Fruit fly (Drosophila melanogaster): ENCODE data around the gene smog.

The smog gene

DNA sequence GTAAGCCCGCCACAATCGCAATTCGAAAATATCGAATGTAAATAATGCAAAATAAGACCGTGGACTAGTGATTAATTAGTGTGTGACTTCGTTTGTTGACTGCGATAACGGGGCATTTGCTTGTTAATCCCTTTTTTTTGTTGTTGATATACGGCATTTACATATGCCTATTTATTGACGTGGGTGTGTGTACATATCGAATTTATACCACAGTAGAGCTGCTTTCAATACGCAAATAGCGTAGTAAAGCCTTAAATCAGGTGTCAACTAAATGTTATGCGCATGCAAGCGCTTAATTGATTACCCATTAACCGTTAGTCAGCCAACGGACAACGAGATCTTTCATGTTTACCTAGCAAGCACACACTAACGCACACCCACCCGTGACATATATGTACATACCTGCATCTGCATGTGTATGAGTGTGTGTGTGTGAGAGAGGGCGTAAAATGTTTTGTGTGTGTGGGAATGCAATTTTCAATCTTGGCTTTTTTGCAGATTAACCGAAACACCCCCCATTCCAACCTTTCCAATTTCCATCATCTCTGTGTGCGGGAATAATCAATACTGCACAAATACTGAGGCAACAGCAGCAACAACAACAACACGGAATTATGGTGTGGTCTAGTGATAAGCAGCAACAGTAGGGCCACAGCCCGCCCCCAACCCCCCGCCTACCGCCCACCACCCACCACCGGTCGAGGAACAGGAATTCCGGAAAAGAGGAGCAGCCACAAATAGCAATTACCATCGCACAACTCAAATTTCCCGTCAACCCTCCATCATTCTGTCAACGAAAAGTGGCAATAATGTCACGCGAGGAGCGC lies 14.0 kb upstream of the smog start:
- TF ChIP-seq Hr4 (GFP tag; optimal IDR thresholded peaks at IDR 0.05) (no peak), CG11902 (GFP tag; optimal IDR thresholded peaks at IDR 0.05) (no peak), CG6276 (GFP tag; optimal IDR thresholded peaks at IDR 0.05) (no peak), fkh (GFP tag; optimal IDR thresholded peaks at IDR 0.05) (peak; percentile 79), svp (GFP tag) (peak; percentile 78), CG7368 (GFP tag; optimal IDR thresholded peaks at IDR 0.05) (no peak)

DNA sequence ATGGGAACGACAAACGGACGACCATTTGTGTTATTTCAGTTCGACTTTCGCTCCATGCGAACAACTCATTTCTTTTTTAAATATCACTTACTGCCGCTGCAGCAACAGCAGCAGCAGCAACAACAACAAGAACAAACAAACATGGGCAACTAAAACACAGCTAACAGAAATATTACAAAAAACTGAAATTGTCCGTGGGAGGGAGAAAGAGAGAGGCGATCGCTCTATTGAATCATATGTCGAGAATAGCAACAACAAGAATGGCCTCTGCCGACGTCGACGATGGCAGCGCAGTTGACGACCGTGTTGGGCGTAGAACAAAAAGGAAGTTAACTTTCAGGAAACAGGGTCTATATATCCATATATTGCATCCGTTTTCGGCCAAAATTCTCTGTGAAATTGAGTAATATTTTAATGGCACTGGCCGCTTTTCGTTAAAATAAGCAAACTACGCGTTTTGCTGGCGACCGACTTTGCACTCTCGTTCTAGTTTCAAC lies 6.0 kb upstream of the smog start:
- TF ChIP-seq fkh (GFP tag; optimal IDR thresholded peaks at IDR 0.05) (peak; percentile 35), CG15336 (GFP tag; IDR thresholded peaks at IDR 0.05) (0 out of 2 replicates have a peak, but pooled peaks have one; percentile 10), CG6792 (GFP tag; optimal IDR thresholded peaks at IDR 0.05) (no peak), vri (GFP tag; optimal IDR thresholded peaks at IDR 0.05) (peak; percentile 57)

DNA sequence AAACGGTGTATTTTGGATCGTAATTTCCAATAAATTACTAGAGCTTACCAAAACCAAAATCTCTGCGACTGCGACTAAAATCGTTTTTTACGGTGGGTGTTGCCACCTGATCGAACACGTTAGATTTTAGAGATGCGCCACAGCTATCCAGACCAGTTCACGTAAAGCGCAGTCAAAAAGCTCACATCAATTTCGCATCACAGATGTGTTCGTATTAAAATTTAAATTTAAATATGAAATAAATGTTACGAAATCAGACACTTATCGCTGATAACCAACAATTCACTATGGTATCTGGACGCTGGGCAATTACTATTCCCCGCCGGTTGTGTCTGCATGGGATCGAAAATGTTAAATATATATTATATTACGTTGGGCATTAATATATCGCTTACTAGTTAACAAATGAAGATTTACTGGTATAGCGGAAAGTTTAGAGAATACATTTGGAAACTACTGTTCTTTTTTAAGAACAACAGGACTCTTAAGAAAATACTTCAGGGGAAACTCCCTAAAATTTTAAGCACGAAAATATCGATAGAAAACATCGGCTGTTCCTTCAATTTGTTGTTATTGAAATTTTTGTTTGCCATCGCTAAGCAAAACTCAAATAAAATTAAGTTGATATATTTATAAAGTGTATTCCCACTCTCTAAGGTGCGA lies 5.3 kb upstream of the smog start, which contains the start of the genes mxt and CG11927:
Gene mxt, minus strand, starts transcription at position 105 of the 663 bp plus-strand sequence.
Gene CG11927, plus strand, starts transcription at position 576 of the 663 bp plus-strand sequence.
- TF ChIP-seq Sox15 (GFP tag; optimal IDR thresholded peaks at IDR 0.05) (peak; percentile 9), esn (GFP tag; optimal IDR thresholded peaks at IDR 0.05) (peak; percentile 59), cyc (GFP tag; optimal IDR thresholded peaks at IDR 0.05) (peak; percentile 37), CG16779 (tag; optimal IDR thresholded peaks at IDR 0.05) (no peak), OdsH (GFP tag; optimal IDR thresholded peaks at IDR 0.05) (peak; percentile 49), Eip78C (GFP tag) (peak; percentile 74), dsx (GFP tag; optimal IDR thresholded peaks at IDR 0.05; ENCODE audit: poor library complexity, severe bottlenecking) (no peak), Eip93F (GFP tag; optimal IDR thresholded peaks at IDR 0.05) (peak; percentile 60), CG3032 (tag; optimal IDR thresholded peaks at IDR 0.05) (peak; percentile 17), lz (GFP tag; optimal IDR thresholded peaks at IDR 0.05) (peak; percentile 44), Hr39 (GFP tag; optimal IDR thresholded peaks at IDR 0.05) (peak; percentile 47), CG1621 (tag; optimal IDR thresholded peaks at IDR 0.05) (no peak), CG31627 (GFP tag; optimal IDR thresholded peaks at IDR 0.05) (peak; percentile 54), CG4318 (GFP tag; optimal IDR thresholded peaks at IDR 0.05) (no peak)

DNA sequence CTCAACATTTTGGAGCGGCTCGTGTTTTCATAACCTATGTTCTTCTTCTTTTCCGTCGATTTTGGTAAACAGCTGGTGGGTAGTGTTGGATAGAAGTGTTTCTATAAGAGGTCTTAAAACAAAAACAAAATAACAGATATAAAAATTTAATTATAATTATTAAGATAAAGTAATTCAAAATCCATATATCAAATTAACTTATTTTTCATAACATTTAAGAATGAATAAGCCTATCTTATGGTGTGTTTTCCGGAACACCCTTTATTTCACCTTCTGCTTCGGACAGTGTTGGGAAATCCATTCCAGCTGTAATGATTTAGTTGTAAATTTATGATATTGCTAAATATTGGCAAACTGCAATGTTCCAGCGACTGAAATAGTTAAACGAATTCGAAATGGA lies 2.3 kb upstream of the smog start, which contains the start of the genes mRpS2 and Mon1:
Gene mRpS2, minus strand, starts transcription at position 64 of the 400 bp plus-strand sequence.
Gene Mon1, plus strand, starts transcription at position 286 of the 400 bp plus-strand sequence.
- peak; percentile 97 for TF ChIP-seq CG10631 (GFP tag; optimal IDR thresholded peaks at IDR 0.05)
- peak; percentile 88 for TF ChIP-seq net (GFP tag; optimal IDR thresholded peaks at IDR 0.05)
- peak; percentile 88 for TF ChIP-seq Sox102F (GFP tag; optimal IDR thresholded peaks at IDR 0.05)
- peak; percentile 90 for TF ChIP-seq CG8319 (GFP tag; optimal IDR thresholded peaks at IDR 0.05)
- peak; percentile 82 for TF ChIP-seq Ets21C (GFP tag; optimal IDR thresholded peaks at IDR 0.05)
- TF ChIP-seq Gug (GFP tag; IDR thresholded peaks at IDR 0.05) = peak; percentile 95
- peak; percentile 92 for TF ChIP-seq CG11762 (GFP tag; optimal IDR thresholded peaks at IDR 0.05; ENCODE audit: insufficient read depth)
- TF ChIP-seq acj6 (GFP tag; optimal IDR thresholded peaks at IDR 0.05) = peak; percentile 93
- TF ChIP-seq Hr4 (GFP tag; optimal IDR thresholded peaks at IDR 0.05) = peak; percentile 89
- peak; percentile 91 for TF ChIP-seq CG7368 (GFP tag; optimal IDR thresholded peaks at IDR 0.05)
- peak; percentile 95 for TF ChIP-seq CG8119 (GFP tag; IDR thresholded peaks at IDR 0.05)
- peak; percentile 89 for TF ChIP-seq Sox15 (GFP tag; optimal IDR thresholded peaks at IDR 0.05)
- TF ChIP-seq Ets96B (tag; optimal IDR thresholded peaks at IDR 0.05) = peak; percentile 91
- peak; percentile 94 for TF ChIP-seq CG6163 (GFP tag; IDR thresholded peaks at IDR 0.05)
- TF ChIP-seq Eip78C (GFP tag) = peak; percentile 94
- TF ChIP-seq esn (GFP tag; optimal IDR thresholded peaks at IDR 0.05) = peak; percentile 95
- peak; percentile 92 for TF ChIP-seq CG32006 (GFP tag; optimal IDR thresholded peaks at IDR 0.05)
- TF ChIP-seq Sox14 (GFP tag; optimal IDR thresholded peaks at IDR 0.05) = peak; percentile 86
- peak; percentile 73 for TF ChIP-seq fkh (GFP tag; optimal IDR thresholded peaks at IDR 0.05)
- TF ChIP-seq ss (GFP tag; optimal IDR thresholded peaks at IDR 0.05) = no peak
- peak; percentile 92 for TF ChIP-seq achi (GFP tag; optimal IDR thresholded peaks at IDR 0.05)
- peak; percentile 93 for TF ChIP-seq CG11294 (GFP tag; IDR thresholded peaks at IDR 0.05)
- peak; percentile 91 for TF ChIP-seq pdm3 (GFP tag; optimal IDR thresholded peaks at IDR 0.05)
- TF ChIP-seq CG34406 (GFP tag; optimal IDR thresholded peaks at IDR 0.05) = peak; percentile 90
- TF ChIP-seq topi (GFP tag; optimal IDR thresholded peaks at IDR 0.05) = peak; percentile 87
- TF ChIP-seq salr (GFP tag; optimal IDR thresholded peaks at IDR 0.05) = peak; percentile 83 to 87
- TF ChIP-seq CG11902 (GFP tag; optimal IDR thresholded peaks at IDR 0.05) = peak; percentile 91

Measured in whole organism, prepupa.